Fruit fly (Drosophila melanogaster): ENCODE data around the gene HtrA2.

dm6 chr3R:14460305-14460704 is 51.2 kb downstream of the HtrA2 start:
- no peak for TF ChIP-seq CG8478 (optimal IDR thresholded peaks at IDR 0.05)
- no peak for TF ChIP-seq pan (optimal IDR thresholded peaks at IDR 0.05)
- TF ChIP-seq Dll (optimal IDR thresholded peaks at IDR 0.05): no peak
- TF ChIP-seq usp (GFP tag; optimal IDR thresholded peaks at IDR 0.05): no peak

Measured in whole organism.